Worm (Caenorhabditis elegans) whole organism, L3 larva: ENCODE data around the gene fbxb-79.

ENCODE experiments used
- ama-1 ChIP-seq: fragments of 150-350 bp; optimal IDR thresholded peaks from 2 replicates; lab custom pipeline; 2018
- ceh-82 ChIP-seq: fragments of 150-350 bp; optimal IDR thresholded peaks from 2 replicates; lab custom pipeline; 2014; ENCODE audit warnings: missing biosample characterization, missing genetic modification characterization
- egl-27 ChIP-seq: sonication (generic microtip); optimal IDR thresholded peaks from 4 replicates; lab custom pipeline; 2017; ENCODE audit warnings: missing biosample characterization, missing genetic modification reagents, missing genetic modification characterization
- elt-1 ChIP-seq: fragments of 150-350 bp; optimal IDR thresholded peaks from 2 replicates; lab custom pipeline; 2014; ENCODE audit warnings: missing biosample characterization, missing genetic modification characterization
- lin-39 ChIP-seq: fragments of 150-350 bp; optimal IDR thresholded peaks from 2 replicates; lab custom pipeline; 2018; ENCODE audit warnings: missing biosample characterization, missing genetic modification reagents, missing genetic modification characterization
- mdl-1 ChIP-seq: fragments of 150-350 bp; optimal IDR thresholded peaks from 2 replicates; lab custom pipeline; 2014; ENCODE audit warnings: missing biosample characterization, missing genetic modification characterization
- nfya-1 ChIP-seq: sonication (generic microtip); optimal IDR thresholded peaks from 2 replicates; lab custom pipeline; 2017; ENCODE audit warnings: missing genetic modification characterization, mild to moderate bottlenecking, missing compliant biosample characterization, antibody characterized with exemption, moderate library complexity; ENCODE audit not compliant: insufficient read depth
- nhr-25 ChIP-seq: sonication (generic microtip); optimal IDR thresholded peaks from 2 replicates; lab custom pipeline; 2017; ENCODE audit warnings: missing biosample characterization, missing genetic modification characterization
- nhr-28 ChIP-seq: fragments of 150-350 bp; optimal IDR thresholded peaks from 2 replicates; lab custom pipeline; 2014; ENCODE audit warnings: missing biosample characterization, missing genetic modification characterization
- nhr-77 ChIP-seq: fragments of 150-350 bp; optimal IDR thresholded peaks from 2 replicates; lab custom pipeline; 2014; ENCODE audit warnings: missing biosample characterization, missing genetic modification characterization
- tbx-2 ChIP-seq: sonication (generic microtip); optimal IDR thresholded peaks from 2 replicates; lab custom pipeline; 2016; ENCODE audit warnings: mild to moderate bottlenecking, missing genetic modification characterization, missing compliant biosample characterization
- unc-62 ChIP-seq: fragments of 150-350 bp; sonication (generic microtip); optimal IDR thresholded peaks from 4 replicates; lab custom pipeline; 2014; ENCODE audit warnings: missing biosample characterization, missing genetic modification reagents, missing genetic modification characterization
- ztf-11 ChIP-seq: fragments of 150-350 bp; optimal IDR thresholded peaks from 2 replicates; lab custom pipeline; 2014; ENCODE audit warnings: missing biosample characterization, missing genetic modification characterization
- ztf-4 ChIP-seq: fragments of 150-350 bp; optimal IDR thresholded peaks from 2 replicates; lab custom pipeline; 2014; ENCODE audit warnings: missing biosample characterization, missing genetic modification characterization

ce11 chrIV:11156526-11156925 lies 32.8 kb downstream of the fbxb-79 start:
- TF ChIP-seq tbx-2 (tag; lab: Kevin White, UChicago) (no peak), nhr-28 (tag; lab: Kevin White, UChicago) (no peak), mdl-1 (tag; lab: Kevin White, UChicago) (no peak), ztf-11 (tag; lab: Kevin White, UChicago) (no peak), egl-27 (tag; lab: Kevin White, UChicago) (no peak), ama-1 (no peak), nhr-25 (tag; lab: Kevin White, UChicago) (no peak), nfya-1 (tag; lab: Kevin White, UChicago) (no peak), elt-1 (tag; lab: Kevin White, UChicago) (no peak), nhr-77 (tag; lab: Kevin White, UChicago) (no peak), ztf-4 (no peak), ceh-82 (no peak), unc-62 (GFP tag; lab: Kevin White, UChicago) (no peak), lin-39 (tag; lab: Kevin White, UChicago) (no peak)
